Fruit fly (Drosophila melanogaster) whole organism, embryonic: Measurements from ENCODE around the gene CG31360.

Experiments
- Bgb ChIP-seq: fragments of 200-800 bp; sonication (Bioruptor generic); IDR thresholded peaks from 2 replicates; pipeline ENCODE4 v1.3.6; 2022; ENCODE audit warnings: missing biosample characterization, missing genetic modification characterization; ENCODE audit not compliant: partially characterized antibody
- CG11247 ChIP-seq: fragments of 200-800 bp; sonication (Bioruptor generic); IDR thresholded peaks from 2 replicates; pipeline ENCODE4 v1.3.6; 2022; ENCODE audit warnings: missing biosample characterization, missing genetic modification characterization
- CG1233 ChIP-seq: fragments of 200-800 bp; sonication (Bioruptor generic); optimal IDR thresholded peaks from 4 replicates; lab custom pipeline; 2018; ENCODE audit warnings: missing biosample characterization, mild to moderate bottlenecking, missing genetic modification characterization
- CG12391 ChIP-seq: fragments of 200-800 bp; sonication (Bioruptor generic); optimal IDR thresholded peaks from 3 replicates; lab custom pipeline; 2018; ENCODE audit warnings: missing biosample characterization, mild to moderate bottlenecking, missing genetic modification characterization, moderate library complexity
- CG14050 ChIP-seq: fragments of 200-800 bp; sonication (Bioruptor generic); IDR thresholded peaks from 3 replicates; pipeline ENCODE4 v1.3.6; 2022; ENCODE audit warnings: missing biosample characterization, missing genetic modification characterization
- CG1647 ChIP-seq: fragments of 200-800 bp; sonication (Bioruptor generic); optimal IDR thresholded peaks from 3 replicates; lab custom pipeline; 2016; ENCODE audit warnings: missing biosample characterization, missing genetic modification characterization
- CG18764 ChIP-seq: fragments of 200-800 bp; sonication (Bioruptor generic); optimal IDR thresholded peaks from 3 replicates; lab custom pipeline; 2016; ENCODE audit warnings: missing biosample characterization, missing genetic modification characterization
- CG2116 ChIP-seq: fragments of 200-800 bp; sonication (Bioruptor generic); optimal IDR thresholded peaks from 3 replicates; lab custom pipeline; 2018; ENCODE audit warnings: missing biosample characterization, mild to moderate bottlenecking, missing genetic modification characterization
- CG2889 ChIP-seq: fragments of 200-800 bp; sonication (Bioruptor generic); IDR thresholded peaks from 3 replicates; pipeline ENCODE4 v1.3.6; 2022; ENCODE audit warnings: missing biosample characterization, missing genetic modification characterization
- CG3065 ChIP-seq: fragments of 200-800 bp; sonication (Bioruptor generic); optimal IDR thresholded peaks from 2 replicates; lab custom pipeline; 2016; ENCODE audit warnings: missing biosample characterization, missing genetic modification characterization
- CG31224 ChIP-seq: fragments of 200-800 bp; sonication (Bioruptor generic); IDR thresholded peaks from 2 replicates; pipeline ENCODE4 v1.3.6; 2022; ENCODE audit warnings: missing biosample characterization, missing genetic modification characterization
- CG34376 ChIP-seq: fragments of 200-800 bp; sonication (Bioruptor generic); optimal IDR thresholded peaks from 2 replicates; lab custom pipeline; 2018; ENCODE audit warnings: missing biosample characterization, mild to moderate bottlenecking, missing genetic modification characterization
- CG4360 ChIP-seq: fragments of 200-800 bp; sonication (Bioruptor generic); IDR thresholded peaks from 2 replicates; pipeline ENCODE4 v1.3.6; 2022; ENCODE audit warnings: missing biosample characterization, missing genetic modification characterization
- CG4424 ChIP-seq: fragments of 200-800 bp; sonication (Bioruptor generic); optimal IDR thresholded peaks from 3 replicates; lab custom pipeline; 2016; ENCODE audit warnings: missing biosample characterization, missing genetic modification characterization
- CG6254 ChIP-seq: fragments of 200-800 bp; sonication (Bioruptor generic); optimal IDR thresholded peaks from 3 replicates; lab custom pipeline; 2017; ENCODE audit warnings: mild to moderate bottlenecking, missing biosample characterization, missing genetic modification reagents, missing genetic modification characterization
- CG6765 ChIP-seq: fragments of 200-800 bp; sonication (Bioruptor generic); optimal IDR thresholded peaks from 3 replicates; lab custom pipeline; 2017; ENCODE audit warnings: missing biosample characterization, mild to moderate bottlenecking, missing genetic modification characterization
- CG6854 ChIP-seq: fragments of 200-800 bp; sonication (Bioruptor generic); optimal IDR thresholded peaks from 3 replicates; lab custom pipeline; 2017; ENCODE audit warnings: missing biosample characterization, mild to moderate bottlenecking, missing genetic modification characterization
- CG7745 ChIP-seq: fragments of 200-800 bp; sonication (Bioruptor generic); optimal IDR thresholded peaks from 2 replicates; lab custom pipeline; 2018; ENCODE audit warnings: missing biosample characterization, mild to moderate bottlenecking, missing genetic modification characterization, moderate library complexity
- CG7928 ChIP-seq: fragments of 200-800 bp; sonication (Bioruptor generic); optimal IDR thresholded peaks from 2 replicates; lab custom pipeline; 2017; ENCODE audit warnings: missing biosample characterization, mild to moderate bottlenecking, missing genetic modification characterization
- CG8281 ChIP-seq: fragments of 200-800 bp; sonication (Bioruptor generic); optimal IDR thresholded peaks from 2 replicates; lab custom pipeline; 2018; ENCODE audit warnings: missing biosample characterization, mild to moderate bottlenecking, missing genetic modification characterization, moderate library complexity
- D19B ChIP-seq: fragments of 200-800 bp; sonication (Bioruptor generic); optimal IDR thresholded peaks from 2 replicates; lab custom pipeline; 2017; ENCODE audit warnings: missing biosample characterization, mild to moderate bottlenecking, missing genetic modification characterization
- Doc2 ChIP-seq: fragments of 200-800 bp; sonication (Bioruptor generic); IDR thresholded peaks from 2 replicates; pipeline ENCODE4 v1.3.6; 2022; ENCODE audit warnings: missing biosample characterization, missing genetic modification characterization
- E2f2 ChIP-seq: fragments of 200-800 bp; sonication (Bioruptor generic); IDR thresholded peaks from 2 replicates; pipeline ENCODE4 v1.3.6; 2022; ENCODE audit warnings: missing biosample characterization, missing genetic modification characterization
- Hey ChIP-seq: fragments of 200-800 bp; sonication (Bioruptor generic); optimal IDR thresholded peaks from 3 replicates; lab custom pipeline; 2018; ENCODE audit warnings: missing biosample characterization, mild to moderate bottlenecking, missing genetic modification characterization
- HmgZ ChIP-seq: fragments of 200-800 bp; sonication (Bioruptor generic); optimal IDR thresholded peaks from 2 replicates; lab custom pipeline; 2018; ENCODE audit warnings: missing biosample characterization, mild to moderate bottlenecking, missing genetic modification characterization
- Lhr ChIP-seq: fragments of 200-800 bp; sonication (Bioruptor generic); optimal IDR thresholded peaks from 3 replicates; lab custom pipeline; 2017; ENCODE audit warnings: mild to moderate bottlenecking, missing biosample characterization, missing genetic modification reagents, missing genetic modification characterization
- Lim3 ChIP-seq: fragments of 200-800 bp; sonication (Bioruptor generic); IDR thresholded peaks from 2 replicates; pipeline ENCODE4 v1.3.6; 2022; ENCODE audit warnings: missing biosample characterization, missing genetic modification characterization
- Mes4 ChIP-seq: fragments of 200-800 bp; sonication (Bioruptor generic); optimal IDR thresholded peaks from 2 replicates; lab custom pipeline; 2016; ENCODE audit warnings: missing biosample characterization, missing genetic modification characterization
- Oaz ChIP-seq: fragments of 200-800 bp; sonication (Bioruptor generic); IDR thresholded peaks from 2 replicates; pipeline ENCODE4 v1.3.6; 2022; ENCODE audit warnings: missing biosample characterization, missing genetic modification characterization
- Stat92E ChIP-seq, 3 experiments: fragments of >200 bp in 2 of 3; fragments of 200-800 bp in 1 of 3; sonication (Bioruptor generic) in 1 of 3; optimal IDR thresholded peaks; 2 replicates each; lab custom pipeline; 2017 to 2019; ENCODE audit warnings: missing biosample characterization in 3 of 3, missing genetic modification characterization in 3 of 3, mild to moderate bottlenecking in 1 of 3, moderate library complexity in 1 of 3
- cato ChIP-seq: fragments of 200-800 bp; sonication (Bioruptor generic); optimal IDR thresholded peaks from 2 replicates; lab custom pipeline; 2016; ENCODE audit warnings: missing biosample characterization, missing genetic modification characterization, borderline replicate concordance
- chinmo ChIP-seq: fragments of 200-800 bp; sonication (Bioruptor generic); IDR thresholded peaks from 4 replicates; pipeline ENCODE4 v1.3.6; 2022; ENCODE audit warnings: missing biosample characterization, missing genetic modification characterization; ENCODE audit not compliant: partially characterized antibody
- croc ChIP-seq: fragments of 200-800 bp; sonication (Bioruptor generic); conservative IDR thresholded peaks from 3 replicates; pipeline ENCODE4 v1.3.6; 2022; ENCODE audit warnings: missing biosample characterization, missing genetic modification characterization
- eve ChIP-seq, 2 experiments: fragments of >200 bp; optimal IDR thresholded peaks; 2 replicates each; lab custom pipeline; 2017; ENCODE audit warnings: missing biosample characterization in 2 of 2, missing genetic modification characterization in 2 of 2
- fd96Cb ChIP-seq: fragments of 200-800 bp; sonication (Bioruptor generic); optimal IDR thresholded peaks from 2 replicates; lab custom pipeline; 2018; ENCODE audit warnings: missing biosample characterization, mild to moderate bottlenecking, missing genetic modification characterization, moderate library complexity
- grau ChIP-seq: fragments of 200-800 bp; optimal IDR thresholded peaks from 3 replicates; lab custom pipeline; 2019; ENCODE audit warnings: missing biosample characterization, mild to moderate bottlenecking, missing genetic modification characterization, moderate library complexity
- gsb ChIP-seq: fragments of 200-800 bp; sonication (Bioruptor generic); IDR thresholded peaks from 2 replicates; pipeline ENCODE4 v1.3.6; 2022; ENCODE audit warnings: missing biosample characterization, missing genetic modification characterization
- gsb-n ChIP-seq: fragments of 200-800 bp; sonication (Bioruptor generic); optimal IDR thresholded peaks from 3 replicates; lab custom pipeline; 2018; ENCODE audit warnings: missing biosample characterization, mild to moderate bottlenecking, missing genetic modification characterization
- her ChIP-seq: fragments of 200-800 bp; sonication (Bioruptor generic); optimal IDR thresholded peaks from 2 replicates; lab custom pipeline; 2016; ENCODE audit warnings: missing biosample characterization, missing genetic modification characterization
- kay ChIP-seq: fragments of 200-800 bp; sonication (Bioruptor generic); optimal IDR thresholded peaks from 2 replicates; lab custom pipeline; 2016; ENCODE audit warnings: missing biosample characterization, missing genetic modification characterization
- oc ChIP-seq: fragments of 200-800 bp; sonication (Bioruptor generic); optimal IDR thresholded peaks from 2 replicates; lab custom pipeline; 2018; ENCODE audit warnings: missing biosample characterization, mild to moderate bottlenecking, missing genetic modification characterization, moderate library complexity
- p53 ChIP-seq: fragments of 200-800 bp; sonication (Bioruptor generic); optimal IDR thresholded peaks from 2 replicates; lab custom pipeline; 2016; ENCODE audit warnings: missing biosample characterization, missing genetic modification characterization
- phol ChIP-seq: fragments of 200-800 bp; sonication (Bioruptor generic); optimal IDR thresholded peaks from 3 replicates; lab custom pipeline; 2018; ENCODE audit warnings: missing biosample characterization, mild to moderate bottlenecking, missing genetic modification characterization, moderate library complexity
- pita ChIP-seq: fragments of 200-800 bp; sonication (Bioruptor generic); optimal IDR thresholded peaks from 2 replicates; lab custom pipeline; 2017; ENCODE audit warnings: missing biosample characterization, mild to moderate bottlenecking, missing genetic modification characterization
- psq ChIP-seq: fragments of 200-800 bp; sonication (Bioruptor generic); optimal IDR thresholded peaks from 2 replicates; lab custom pipeline; 2017; ENCODE audit warnings: missing biosample characterization, missing genetic modification characterization
- pzg ChIP-seq: fragments of 200-800 bp; sonication (Bioruptor generic); optimal IDR thresholded peaks from 3 replicates; lab custom pipeline; 2018; ENCODE audit warnings: missing biosample characterization, mild to moderate bottlenecking, missing genetic modification characterization, moderate library complexity
- sc ChIP-seq, 3 experiments: fragments of >200 bp in 2 of 3; fragments of 200-800 bp in 1 of 3; sonication (Bioruptor generic) in 1 of 3; optimal IDR thresholded peaks; 2 replicates in 2 of 3; 3 replicates in 1 of 3; lab custom pipeline; 2017; ENCODE audit warnings: mild to moderate bottlenecking in 1 of 3, missing biosample characterization in 1 of 3, missing genetic modification characterization in 1 of 3, missing genetic modification reagents in 1 of 3
- sisA ChIP-seq: fragments of 200-800 bp; sonication (Bioruptor generic); IDR thresholded peaks from 2 replicates; pipeline ENCODE4 v1.3.6; 2022; ENCODE audit warnings: missing biosample characterization, missing genetic modification characterization
- tio ChIP-seq: fragments of 200-800 bp; sonication (Bioruptor generic); optimal IDR thresholded peaks from 2 replicates; lab custom pipeline; 2017; ENCODE audit warnings: missing biosample characterization, missing genetic modification characterization, inconsistent platforms
- twi ChIP-seq: fragments of 200-800 bp; optimal IDR thresholded peaks from 2 replicates; lab custom pipeline; 2019; ENCODE audit warnings: missing biosample characterization, mild to moderate bottlenecking, missing genetic modification characterization, moderate library complexity

The CG31360 gene

dm6 chr3R:17682244-17682773, 2.6 kb upstream of the CG31360 start, which contains the start of the genes alt and CG7655 (continued):
- TF ChIP-seq sisA (GFP tag; lab: Robert Waterston, UW) (no peak), CG18764 (GFP tag; lab: Kevin White, UChicago) (no peak), Lim3 (no peak), sc (optimal IDR thresholded peaks at IDR 0.05; lab: Kevin White, UChicago) (no peak), sc (GFP tag; optimal IDR thresholded peaks at IDR 0.05; lab: Kevin White, UChicago) (no peak), Hey (tag; lab: Kevin White, UChicago) (no peak), CG2116 (peak; percentile 66), chinmo (GFP tag; lab: Robert Waterston, UW) (no peak), psq (GFP tag; lab: Kevin White, UChicago) (peak; percentile 41), twi (tag; lab: Kevin White, UChicago) (peak; percentile 3), her (peak; percentile 58), E2f2 (GFP tag; lab: Robert Waterston, UW) (no peak), p53 (GFP tag; lab: Kevin White, UChicago) (peak; percentile 74), D19B (no peak), CG6254 (GFP tag; lab: Kevin White, UChicago) (no peak), phol (tag; lab: Kevin White, UChicago) (peak; percentile 86), pzg (peak; percentile 100), oc (tag; lab: Kevin White, UChicago) (no peak), Oaz (GFP tag; lab: Robert Waterston, UW) (no peak), gsb-n (tag; lab: Kevin White, UChicago) (peak; percentile 41), CG8281 (tag; lab: Kevin White, UChicago) (no peak), Doc2 (no peak), CG6854 (no peak), tio (GFP tag; lab: Kevin White, UChicago) (no peak), cato (GFP tag; lab: Kevin White, UChicago) (no peak), fd96Cb (tag; lab: Kevin White, UChicago) (no peak), Bgb (GFP tag; lab: Robert Waterston, UW) (no peak), CG3065 (GFP tag; lab: Kevin White, UChicago) (no peak), kay (GFP tag; lab: Kevin White, UChicago) (peak; percentile 75), CG6765 (no peak), CG4360 (no peak), CG14050 (GFP tag; lab: Robert Waterston, UW) (no peak), CG31224 (GFP tag; lab: Robert Waterston, UW) (no peak), eve (GFP tag; optimal IDR thresholded peaks at IDR 0.05; lab: Kevin White, UChicago) (no peak), pita (peak; percentile 99), CG1647 (no peak), Mes4 (no peak), Stat92E (GFP tag; optimal IDR thresholded peaks at IDR 0.05; lab: Kevin White, UChicago) (peak in 1 of 3 experiments; percentile 62), CG7928 (peak; percentile 17), CG7745 (tag; lab: Kevin White, UChicago) (no peak), CG12391 (peak; percentile 50), HmgZ (tag; lab: Kevin White, UChicago) (peak; percentile 90), CG2889 (no peak), CG11247 (GFP tag; lab: Robert Waterston, UW) (no peak), CG1233 (GFP tag; lab: Kevin White, UChicago) (no peak), CG34376 (GFP tag; lab: Kevin White, UChicago) (no peak), CG4424 (GFP tag; lab: Kevin White, UChicago) (no peak), Lhr (peak; percentile 97), gsb (GFP tag; lab: Robert Waterston, UW) (no peak), grau (peak; percentile 29), croc (GFP tag; lab: Robert Waterston, UW) (no peak)
